Fruit fly (Drosophila melanogaster): ENCODE results near the gene CG16986.

Gene CG16986

DNA sequence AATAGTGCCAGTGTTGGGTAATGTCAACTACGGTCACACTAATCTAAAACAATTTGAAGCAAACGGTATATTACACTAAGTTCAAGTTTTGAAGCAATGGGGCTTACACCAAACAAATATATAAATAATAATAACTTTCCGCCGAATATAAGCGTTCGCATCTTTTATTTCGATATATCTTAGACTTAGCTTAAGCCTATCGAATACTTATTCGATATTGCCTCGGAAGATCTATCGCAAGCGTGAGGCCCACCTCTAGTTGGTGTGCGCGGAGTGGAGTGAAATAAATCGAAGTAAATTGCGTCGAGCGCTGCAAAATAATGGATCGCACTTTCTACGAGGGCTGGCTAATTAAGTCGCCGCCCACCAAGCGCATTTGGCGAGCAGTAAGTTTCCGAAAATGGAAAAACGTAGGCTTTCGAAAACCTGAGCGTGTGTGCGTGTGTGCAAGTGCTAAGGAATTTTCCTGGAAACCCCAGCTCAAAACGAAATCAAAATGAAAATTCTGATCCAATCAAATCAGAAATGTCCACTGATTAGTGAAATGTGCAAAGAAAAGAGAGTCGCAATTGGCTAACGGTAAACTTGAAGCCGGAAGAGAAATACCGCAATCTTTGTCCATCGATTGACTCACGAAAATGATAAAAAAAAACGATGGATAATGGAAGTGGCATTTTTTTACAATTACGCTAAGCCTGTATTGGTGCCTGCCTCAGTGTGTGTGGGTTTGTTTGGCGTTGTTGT is 10.8 kb upstream of the CG16986 start, which contains the start of gene dos (continued):
- TF ChIP-seq CG3838 (GFP tag; optimal IDR thresholded peaks at IDR 0.05): peak; percentile 35
- peak; percentile 41 for TF ChIP-seq CG7839 (tag; optimal IDR thresholded peaks at IDR 0.05)
- peak; percentile 59 for TF ChIP-seq CG10543 (GFP tag; optimal IDR thresholded peaks at IDR 0.05)
- no peak for TF ChIP-seq al (GFP tag; IDR thresholded peaks at IDR 0.05)
- TF ChIP-seq Dfd (GFP tag; optimal IDR thresholded peaks at IDR 0.05): no peak
- peak; percentile 62; the same call in 2 of the 3 replicates for TF ChIP-seq Dbx (GFP tag; IDR thresholded peaks at IDR 0.05)
- no peak for TF ChIP-seq mam (GFP tag; optimal IDR thresholded peaks at IDR 0.05)
- peak; percentile 75 for TF ChIP-seq CG30020 (tag; optimal IDR thresholded peaks at IDR 0.05)
- TF ChIP-seq gem (tag; optimal IDR thresholded peaks at IDR 0.05): peak; percentile 55
- peak; percentile 24 for TF ChIP-seq Antp (GFP tag; optimal IDR thresholded peaks at IDR 0.05)
- no peak for TF ChIP-seq CkIIα-i1 (GFP tag; IDR thresholded peaks at IDR 0.05)
- peak; percentile 57 for TF ChIP-seq gfzf (GFP tag; optimal IDR thresholded peaks at IDR 0.05)
- peak; percentile 39 for TF ChIP-seq CrebB (tag; optimal IDR thresholded peaks at IDR 0.05)
- TF ChIP-seq MBD-R2 (GFP tag; IDR thresholded peaks at IDR 0.05): peak; percentile 36; the same call in 1 of the 2 replicates
- peak; percentile 11 for TF ChIP-seq tup (GFP tag; optimal IDR thresholded peaks at IDR 0.05)
- peak; percentile 88 for TF ChIP-seq pzg (GFP tag; optimal IDR thresholded peaks at IDR 0.05)
- TF ChIP-seq E2f1 (GFP tag; IDR thresholded peaks at IDR 0.05): no peak
- TF ChIP-seq sima (GFP tag; optimal IDR thresholded peaks at IDR 0.05): no peak
- no peak for TF ChIP-seq Hand (GFP tag; optimal IDR thresholded peaks at IDR 0.05)
- TF ChIP-seq Ssrp (tag; optimal IDR thresholded peaks at IDR 0.05): peak; percentile 15
- TF ChIP-seq CG32772 (GFP tag; IDR thresholded peaks at IDR 0.05): 0 out of 2 replicates have a peak, but pooled peaks have one; percentile 25
- 0 out of 2 replicates have a peak, but pooled peaks have one; percentile 17 for TF ChIP-seq nerfin-2 (GFP tag; IDR thresholded peaks at IDR 0.05; ENCODE audit: partially characterized antibody)
- TF ChIP-seq CG17829 (tag; optimal IDR thresholded peaks at IDR 0.05): peak; percentile 78
- no peak for TF ChIP-seq pros (GFP tag; optimal IDR thresholded peaks at IDR 0.05)
- TF ChIP-seq CG34376 (GFP tag; optimal IDR thresholded peaks at IDR 0.05): peak; percentile 34
- TF ChIP-seq nerfin-1 (tag; optimal IDR thresholded peaks at IDR 0.05): peak; percentile 92
- no peak for TF ChIP-seq sisA (GFP tag; IDR thresholded peaks at IDR 0.05)
- no peak for TF ChIP-seq Fer2 (tag; optimal IDR thresholded peaks at IDR 0.05)
- peak; percentile 75 for TF ChIP-seq HLH4C (GFP tag; IDR thresholded peaks at IDR 0.05; ENCODE audit: partially characterized antibody)
- peak; percentile 82 for TF ChIP-seq Ets97D (GFP tag; optimal IDR thresholded peaks at IDR 0.05)
- no peak for TF ChIP-seq trh (GFP tag; optimal IDR thresholded peaks at IDR 0.05)
- TF ChIP-seq Camta (GFP tag; optimal IDR thresholded peaks at IDR 0.05): no peak
- TF ChIP-seq PHDP (tag; optimal IDR thresholded peaks at IDR 0.05): peak; percentile 47
- TF ChIP-seq CG12104 (GFP tag; optimal IDR thresholded peaks at IDR 0.05): peak; percentile 13
- peak; percentile 78 for TF ChIP-seq CG6791 (GFP tag; IDR thresholded peaks at IDR 0.05; ENCODE audit: partially characterized antibody)
- TF ChIP-seq ash1 (GFP tag; optimal IDR thresholded peaks at IDR 0.05): no peak
- TF ChIP-seq CG8478 (optimal IDR thresholded peaks at IDR 0.05): no peak
- no peak for TF ChIP-seq fd64A (GFP tag; optimal IDR thresholded peaks at IDR 0.05)
- TF ChIP-seq CG14667 (GFP tag; IDR thresholded peaks at IDR 0.05): no peak
- TF ChIP-seq unc-4 (GFP tag; IDR thresholded peaks at IDR 0.05; ENCODE audit: partially characterized antibody): peak; percentile 86
- peak; percentile 4 for TF ChIP-seq psq (GFP tag; optimal IDR thresholded peaks at IDR 0.05)
- no peak for TF ChIP-seq Usf (GFP tag; optimal IDR thresholded peaks at IDR 0.05)
- no peak for TF ChIP-seq yki (optimal IDR thresholded peaks at IDR 0.05)
- no peak for TF ChIP-seq Sox102F (GFP tag; optimal IDR thresholded peaks at IDR 0.05)
- peak; percentile 5 for TF ChIP-seq tx (GFP tag; optimal IDR thresholded peaks at IDR 0.05)
- 0 out of 2 replicates have a peak, but pooled peaks have one; percentile 8 for TF ChIP-seq ttk (GFP tag; IDR thresholded peaks at IDR 0.05)
- peak; percentile 93 for TF ChIP-seq CG9797 (GFP tag; optimal IDR thresholded peaks at IDR 0.05)
- TF ChIP-seq pan (optimal IDR thresholded peaks at IDR 0.05): no peak
- no peak for TF ChIP-seq pan (GFP tag; optimal IDR thresholded peaks at IDR 0.05 in 1 of 2, IDR thresholded peaks at IDR 0.05 in 1 of 2)
- TF ChIP-seq Sin3A (optimal IDR thresholded peaks at IDR 0.05): peak; percentile 19

Measured in whole organism, embryonic.